Worm (Caenorhabditis elegans) whole organism, L3 larva: Measurements from ENCODE around the gene srt-18.

ENCODE experiments used
- aly-2 ChIP-seq: fragments of 150-350 bp; optimal IDR thresholded peaks from 2 replicates; lab custom pipeline; 2014; ENCODE audit warnings: missing biosample characterization, missing genetic modification characterization
- egl-27 ChIP-seq: sonication (generic microtip); optimal IDR thresholded peaks from 4 replicates; lab custom pipeline; 2017; ENCODE audit warnings: missing biosample characterization, missing genetic modification reagents, missing genetic modification characterization
- nhr-28 ChIP-seq: fragments of 150-350 bp; optimal IDR thresholded peaks from 2 replicates; lab custom pipeline; 2014; ENCODE audit warnings: missing biosample characterization, missing genetic modification characterization
- nhr-77 ChIP-seq: fragments of 150-350 bp; optimal IDR thresholded peaks from 2 replicates; lab custom pipeline; 2014; ENCODE audit warnings: missing biosample characterization, missing genetic modification characterization
- pha-4 ChIP-seq: fragments of 150-350 bp; optimal IDR thresholded peaks from 2 replicates; lab custom pipeline; 2014; ENCODE audit warnings: missing biosample characterization, missing genetic modification reagents, missing genetic modification characterization
- unc-39 ChIP-seq: sonication (generic microtip); optimal IDR thresholded peaks from 4 replicates; lab custom pipeline; 2017; ENCODE audit warnings: missing biosample characterization, missing genetic modification characterization
- ztf-11 ChIP-seq: fragments of 150-350 bp; optimal IDR thresholded peaks from 2 replicates; lab custom pipeline; 2014; ENCODE audit warnings: missing biosample characterization, missing genetic modification characterization

DNA sequence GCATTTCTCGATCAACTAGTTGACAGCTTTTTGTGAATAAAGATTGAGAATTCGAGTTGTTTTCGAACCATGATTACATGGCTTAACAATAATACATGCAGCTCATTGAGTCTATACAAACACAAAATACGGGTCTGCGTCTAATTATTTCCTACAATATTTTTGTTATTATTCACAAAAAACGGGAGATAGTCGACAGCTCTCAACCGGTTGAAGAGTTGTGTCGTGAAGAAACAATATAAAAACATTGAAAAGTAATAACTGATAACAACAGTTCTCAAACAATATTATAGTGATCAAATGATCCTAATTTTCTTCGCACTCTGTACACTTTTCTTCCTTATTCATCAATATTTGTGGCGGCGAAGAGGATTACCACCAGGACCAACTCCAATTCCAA lies 25.6 kb upstream of the srt-18 start, which contains the start of gene cyp-33B1:
- no peak for TF ChIP-seq ztf-11 (tag; lab: Kevin White, UChicago)
- TF ChIP-seq unc-39 (tag; lab: Kevin White, UChicago) = no peak
- TF ChIP-seq nhr-28 (tag; lab: Kevin White, UChicago) = no peak
- no peak for TF ChIP-seq nhr-77
- no peak for TF ChIP-seq aly-2
- TF ChIP-seq pha-4 (tag; lab: Kevin White, UChicago) = no peak
- TF ChIP-seq egl-27 (tag; lab: Kevin White, UChicago) = no peak
